Worm (Caenorhabditis elegans) whole organism, L3 larva: ENCODE results near the gene F11E6.10.

Source experiments
- R02D3.7 ChIP-seq: fragments of 150-350 bp; optimal IDR thresholded peaks from 2 replicates; lab custom pipeline; 2014; ENCODE audit warnings: missing biosample characterization, missing genetic modification characterization
- ZK546.5 ChIP-seq: sonication (generic microtip); optimal IDR thresholded peaks from 2 replicates; lab custom pipeline; 2017; ENCODE audit warnings: missing biosample characterization, missing genetic modification characterization
- aly-2 ChIP-seq: fragments of 150-350 bp; optimal IDR thresholded peaks from 2 replicates; lab custom pipeline; 2014; ENCODE audit warnings: missing biosample characterization, missing genetic modification characterization
- ama-1 ChIP-seq: fragments of 150-350 bp; optimal IDR thresholded peaks from 2 replicates; lab custom pipeline; 2018
- ceh-16 ChIP-seq: sonication (generic microtip); optimal IDR thresholded peaks from 2 replicates; lab custom pipeline; 2017; ENCODE audit warnings: missing biosample characterization, missing genetic modification characterization
- ceh-28 ChIP-seq: fragments of 150-350 bp; optimal IDR thresholded peaks from 2 replicates; lab custom pipeline; 2014; ENCODE audit warnings: missing biosample characterization, missing genetic modification reagents, missing genetic modification characterization
- ceh-82 ChIP-seq: fragments of 150-350 bp; optimal IDR thresholded peaks from 2 replicates; lab custom pipeline; 2014; ENCODE audit warnings: missing biosample characterization, missing genetic modification characterization
- ceh-9 ChIP-seq: sonication (generic microtip); optimal IDR thresholded peaks from 2 replicates; lab custom pipeline; 2018; ENCODE audit warnings: missing biosample characterization, missing genetic modification characterization
- daf-12 ChIP-seq: fragments of 150-350 bp; optimal IDR thresholded peaks from 2 replicates; lab custom pipeline; 2014; ENCODE audit warnings: missing biosample characterization, missing genetic modification reagents, missing genetic modification characterization
- egl-27 ChIP-seq: sonication (generic microtip); optimal IDR thresholded peaks from 4 replicates; lab custom pipeline; 2017; ENCODE audit warnings: missing biosample characterization, missing genetic modification reagents, missing genetic modification characterization
- egl-5 ChIP-seq: fragments of 150-350 bp; optimal IDR thresholded peaks from 2 replicates; lab custom pipeline; 2017; ENCODE audit warnings: missing biosample characterization, missing genetic modification reagents, missing genetic modification characterization, inconsistent platforms
- elt-1 ChIP-seq: fragments of 150-350 bp; optimal IDR thresholded peaks from 2 replicates; lab custom pipeline; 2014; ENCODE audit warnings: missing biosample characterization, missing genetic modification characterization
- elt-2 ChIP-seq: sonication (generic microtip); optimal IDR thresholded peaks from 2 replicates; lab custom pipeline; 2016; ENCODE audit warnings: missing genetic modification reagents, mild to moderate bottlenecking, missing genetic modification characterization, missing compliant biosample characterization
- elt-3 ChIP-seq, 3 experiments: fragments of 150-350 bp in 1 of 3; sonication (generic microtip) in 2 of 3; optimal IDR thresholded peaks; 2 replicates in 2 of 3; 4 replicates in 1 of 3; lab custom pipeline; 2014 to 2017; ENCODE audit warnings: missing biosample characterization in 3 of 3, missing genetic modification characterization in 3 of 3
- eor-1 ChIP-seq, 2 experiments: fragments of 150-350 bp; optimal IDR thresholded peaks; 2 replicates each; lab custom pipeline; 2014 to 2018; ENCODE audit warnings: missing biosample characterization in 2 of 2, missing genetic modification characterization in 2 of 2
- fkh-10 ChIP-seq: sonication (generic microtip); optimal IDR thresholded peaks from 2 replicates; lab custom pipeline; 2017; ENCODE audit warnings: missing biosample characterization, missing genetic modification reagents, missing genetic modification characterization
- fkh-2 ChIP-seq: fragments of 150-350 bp; optimal IDR thresholded peaks from 2 replicates; lab custom pipeline; 2014; ENCODE audit warnings: missing biosample characterization, missing genetic modification reagents, missing genetic modification characterization
- fos-1 ChIP-seq: fragments of 150-350 bp; optimal IDR thresholded peaks from 2 replicates; lab custom pipeline; 2014; ENCODE audit warnings: missing biosample characterization, missing genetic modification characterization
- hmg-11 ChIP-seq: sonication (generic microtip); optimal IDR thresholded peaks from 2 replicates; lab custom pipeline; 2016; ENCODE audit warnings: missing genetic modification characterization, missing compliant biosample characterization
- jun-1 ChIP-seq: fragments of 150-350 bp; optimal IDR thresholded peaks from 2 replicates; lab custom pipeline; 2014; ENCODE audit warnings: missing biosample characterization, missing genetic modification reagents, missing genetic modification characterization
- lin-15B ChIP-seq: fragments of 150-350 bp; optimal IDR thresholded peaks from 2 replicates; lab custom pipeline; 2014; ENCODE audit warnings: missing biosample characterization, missing genetic modification characterization
- lin-39 ChIP-seq: fragments of 150-350 bp; optimal IDR thresholded peaks from 2 replicates; lab custom pipeline; 2018; ENCODE audit warnings: missing biosample characterization, missing genetic modification reagents, missing genetic modification characterization
- lsy-12 ChIP-seq: sonication (generic microtip); optimal IDR thresholded peaks from 2 replicates; lab custom pipeline; 2016; ENCODE audit warnings: mild to moderate bottlenecking, missing genetic modification characterization, missing compliant biosample characterization
- mdl-1 ChIP-seq: fragments of 150-350 bp; optimal IDR thresholded peaks from 2 replicates; lab custom pipeline; 2014; ENCODE audit warnings: missing biosample characterization, missing genetic modification characterization
- mml-1 ChIP-seq: fragments of 150-350 bp; sonication (generic microtip); optimal IDR thresholded peaks from 3 replicates; lab custom pipeline; 2014; ENCODE audit warnings: missing biosample characterization, missing genetic modification characterization
- nfya-1 ChIP-seq: sonication (generic microtip); optimal IDR thresholded peaks from 2 replicates; lab custom pipeline; 2017; ENCODE audit warnings: missing genetic modification characterization, mild to moderate bottlenecking, missing compliant biosample characterization, antibody characterized with exemption, moderate library complexity; ENCODE audit not compliant: insufficient read depth
- nhr-11 ChIP-seq: fragments of 150-350 bp; optimal IDR thresholded peaks from 2 replicates; lab custom pipeline; 2014; ENCODE audit warnings: missing biosample characterization, missing genetic modification characterization
- nhr-12 ChIP-seq: fragments of 150-350 bp; optimal IDR thresholded peaks from 2 replicates; lab custom pipeline; 2014; ENCODE audit warnings: missing biosample characterization, missing genetic modification characterization
- nhr-23 ChIP-seq: fragments of 150-350 bp; optimal IDR thresholded peaks from 2 replicates; lab custom pipeline; 2014; ENCODE audit warnings: missing biosample characterization, missing genetic modification reagents, missing genetic modification characterization
- nhr-237 ChIP-seq: fragments of 150-350 bp; optimal IDR thresholded peaks from 2 replicates; lab custom pipeline; 2014; ENCODE audit warnings: missing biosample characterization, missing genetic modification characterization
- nhr-25 ChIP-seq: sonication (generic microtip); optimal IDR thresholded peaks from 2 replicates; lab custom pipeline; 2017; ENCODE audit warnings: missing biosample characterization, missing genetic modification characterization
- nhr-28 ChIP-seq: fragments of 150-350 bp; optimal IDR thresholded peaks from 2 replicates; lab custom pipeline; 2014; ENCODE audit warnings: missing biosample characterization, missing genetic modification characterization
- nhr-43 ChIP-seq: sonication (generic microtip); optimal IDR thresholded peaks from 2 replicates; lab custom pipeline; 2016; ENCODE audit warnings: mild to moderate bottlenecking, missing genetic modification characterization, missing compliant biosample characterization; ENCODE audit not compliant: poor library complexity, severe bottlenecking
- nhr-67 ChIP-seq: fragments of 150-350 bp; optimal IDR thresholded peaks from 2 replicates; lab custom pipeline; 2014; ENCODE audit warnings: missing biosample characterization, missing genetic modification characterization
- nhr-76 ChIP-seq: fragments of 150-350 bp; sonication (generic microtip); optimal IDR thresholded peaks from 5 replicates; lab custom pipeline; 2014; ENCODE audit warnings: missing biosample characterization, missing genetic modification characterization
- nhr-77 ChIP-seq: fragments of 150-350 bp; optimal IDR thresholded peaks from 2 replicates; lab custom pipeline; 2014; ENCODE audit warnings: missing biosample characterization, missing genetic modification characterization
- pha-4 ChIP-seq: fragments of 150-350 bp; optimal IDR thresholded peaks from 2 replicates; lab custom pipeline; 2014; ENCODE audit warnings: missing biosample characterization, missing genetic modification reagents, missing genetic modification characterization
- pqm-1 ChIP-seq: fragments of 150-350 bp; optimal IDR thresholded peaks from 2 replicates; lab custom pipeline; 2017; ENCODE audit warnings: missing biosample characterization, missing genetic modification characterization, inconsistent platforms
- sea-2 ChIP-seq: fragments of 150-350 bp; sonication (generic microtip); optimal IDR thresholded peaks from 4 replicates; lab custom pipeline; 2014; ENCODE audit warnings: missing biosample characterization, missing genetic modification reagents, missing genetic modification characterization
- skn-1 ChIP-seq: fragments of 150-350 bp; optimal IDR thresholded peaks from 2 replicates; lab custom pipeline; 2014; ENCODE audit warnings: missing biosample characterization, missing genetic modification characterization
- snpc-4 ChIP-seq: fragments of 150-350 bp; optimal IDR thresholded peaks from 2 replicates; lab custom pipeline; 2014; ENCODE audit warnings: missing biosample characterization, missing genetic modification characterization
- tbx-2 ChIP-seq: sonication (generic microtip); optimal IDR thresholded peaks from 2 replicates; lab custom pipeline; 2016; ENCODE audit warnings: mild to moderate bottlenecking, missing genetic modification characterization, missing compliant biosample characterization
- unc-39 ChIP-seq: sonication (generic microtip); optimal IDR thresholded peaks from 4 replicates; lab custom pipeline; 2017; ENCODE audit warnings: missing biosample characterization, missing genetic modification characterization
- unc-62 ChIP-seq: fragments of 150-350 bp; sonication (generic microtip); optimal IDR thresholded peaks from 4 replicates; lab custom pipeline; 2014; ENCODE audit warnings: missing biosample characterization, missing genetic modification reagents, missing genetic modification characterization
- zag-1 ChIP-seq: fragments of 150-350 bp; optimal IDR thresholded peaks from 2 replicates; lab custom pipeline; 2014; ENCODE audit warnings: missing biosample characterization, missing genetic modification characterization
- ztf-11 ChIP-seq: fragments of 150-350 bp; optimal IDR thresholded peaks from 2 replicates; lab custom pipeline; 2014; ENCODE audit warnings: missing biosample characterization, missing genetic modification characterization
- ztf-4 ChIP-seq: fragments of 150-350 bp; optimal IDR thresholded peaks from 2 replicates; lab custom pipeline; 2014; ENCODE audit warnings: missing biosample characterization, missing genetic modification characterization

Gene F11E6.10

ce11 chrIV:17465886-17466285, 2.9 kb upstream of the F11E6.10 start, which contains the start of gene F11E6.6:
Gene F11E6.6, minus strand, starts transcription at chrIV:17465986.
- TF ChIP-seq elt-3 (tag; optimal IDR thresholded peaks at IDR 0.05; lab: Kevin White, UChicago) (no peak), elt-2 (tag; lab: Kevin White, UChicago) (peak; percentile 38), ceh-16 (tag; lab: Kevin White, UChicago) (no peak), ztf-11 (tag; lab: Kevin White, UChicago) (no peak), unc-39 (tag; lab: Kevin White, UChicago) (no peak), nhr-43 (tag; lab: Kevin White, UChicago) (no peak), nhr-67 (tag; lab: Kevin White, UChicago) (no peak), elt-1 (tag; lab: Kevin White, UChicago) (no peak), unc-62 (no peak), pha-4 (tag; lab: Kevin White, UChicago) (peak; percentile 27), tbx-2 (tag; lab: Kevin White, UChicago) (no peak), mml-1 (tag; lab: Kevin White, UChicago) (no peak), sea-2 (GFP tag; lab: Kevin White, UChicago) (no peak), pqm-1 (peak; percentile 21), snpc-4 (tag; lab: Kevin White, UChicago) (no peak), ama-1 (no peak), nfya-1 (no peak)

ce11 chrIV:17461222-17461707, 1.7 kb downstream of the F11E6.10 start, which contains the start of gene rif-1.1:
Gene rif-1.1, minus strand, starts transcription at chrIV:17461272.
- no peak for TF ChIP-seq unc-62
- TF ChIP-seq jun-1 (tag; lab: Kevin White, UChicago), result no peak
- TF ChIP-seq pha-4 (tag; lab: Kevin White, UChicago), result peak; percentile 92
- no peak for TF ChIP-seq tbx-2 (tag; lab: Kevin White, UChicago)
- no peak for TF ChIP-seq nhr-11 (tag; lab: Kevin White, UChicago)
- TF ChIP-seq lin-39, result peak; percentile 45
- no peak for TF ChIP-seq eor-1 (tag; optimal IDR thresholded peaks at IDR 0.05; lab: Kevin White, UChicago)
- TF ChIP-seq ama-1, result no peak
- no peak for TF ChIP-seq nhr-43 (tag; lab: Kevin White, UChicago)
- no peak for TF ChIP-seq aly-2 (tag; lab: Kevin White, UChicago)
- peak; percentile 10 for TF ChIP-seq nhr-25 (tag; lab: Kevin White, UChicago)
- TF ChIP-seq lin-15B (tag; lab: Kevin White, UChicago), result peak; percentile 27
- TF ChIP-seq mdl-1 (tag; lab: Kevin White, UChicago), result no peak
- no peak for TF ChIP-seq sea-2 (GFP tag; lab: Kevin White, UChicago)
- TF ChIP-seq pqm-1, result no peak
- no peak for TF ChIP-seq ceh-16 (tag; lab: Kevin White, UChicago)
- TF ChIP-seq daf-12, result no peak
- no peak for TF ChIP-seq nhr-237 (tag; lab: Kevin White, UChicago)
- no peak for TF ChIP-seq nhr-67 (tag; lab: Kevin White, UChicago)
- no peak for TF ChIP-seq egl-27 (tag; lab: Kevin White, UChicago)
- TF ChIP-seq nhr-12, result no peak
- no peak for TF ChIP-seq lsy-12 (tag; lab: Kevin White, UChicago)
- TF ChIP-seq egl-5 (tag; lab: Kevin White, UChicago), result no peak
- TF ChIP-seq ceh-9 (tag; lab: Kevin White, UChicago), result no peak
- TF ChIP-seq zag-1 (tag; lab: Kevin White, UChicago), result no peak
- TF ChIP-seq ztf-11 (tag; lab: Kevin White, UChicago), result no peak
- peak; percentile 65 for TF ChIP-seq nfya-1
- TF ChIP-seq nhr-76, result no peak
- no peak for TF ChIP-seq ZK546.5 (tag; lab: Kevin White, UChicago)
- peak; percentile 18 for TF ChIP-seq nhr-23 (tag; lab: Kevin White, UChicago)
- TF ChIP-seq fkh-2 (tag; lab: Kevin White, UChicago), result no peak
- TF ChIP-seq unc-39 (tag; lab: Kevin White, UChicago), result no peak
- TF ChIP-seq nhr-28 (tag; lab: Kevin White, UChicago), result no peak
- TF ChIP-seq skn-1 (tag; lab: Kevin White, UChicago), result no peak
- TF ChIP-seq fkh-10 (GFP tag; lab: Kevin White, UChicago), result no peak
- no peak for TF ChIP-seq snpc-4 (tag; lab: Kevin White, UChicago)
- TF ChIP-seq ceh-28, result no peak
- no peak for TF ChIP-seq R02D3.7 (tag; lab: Kevin White, UChicago)
- TF ChIP-seq ztf-4 (tag; lab: Kevin White, UChicago), result no peak
- TF ChIP-seq nhr-77 (tag; lab: Kevin White, UChicago), result no peak
- TF ChIP-seq elt-2 (tag; lab: Kevin White, UChicago), result peak; percentile 36
- no peak for TF ChIP-seq hmg-11 (tag; lab: Kevin White, UChicago)
- TF ChIP-seq elt-3 (tag; optimal IDR thresholded peaks at IDR 0.05; lab: Kevin White, UChicago), result no peak
- TF ChIP-seq fos-1, result no peak
- no peak for TF ChIP-seq elt-1 (tag; lab: Kevin White, UChicago)
- no peak for TF ChIP-seq ceh-82 (tag; lab: Kevin White, UChicago)
- TF ChIP-seq mml-1 (tag; lab: Kevin White, UChicago), result no peak
- TF ChIP-seq, all 47 proteins: peak for 7
